Worm (Caenorhabditis elegans) whole organism, L4 larva: ENCODE measurements around the gene srx-84.

Source experiments
- F26F4.8 ChIP-seq: fragments of 200-800 bp; sonication (Bioruptor generic); conservative IDR thresholded peaks from 2 replicates; pipeline ENCODE4 v1.3.6; 2022; ENCODE audit warnings: missing genetic modification characterization, missing compliant biosample characterization
- F44E2.7 ChIP-seq: fragments of 200-800 bp; sonication (Bioruptor generic); IDR thresholded peaks from 2 replicates; pipeline ENCODE4 v2.1.2; 2022; ENCODE audit warnings: missing genetic modification characterization, missing compliant biosample characterization
- F49E8.2 ChIP-seq: sonication (generic microtip); optimal IDR thresholded peaks from 2 replicates; lab custom pipeline; 2016; ENCODE audit warnings: missing compliant biosample characterization, mild to moderate bottlenecking, missing genetic modification characterization, borderline replicate concordance
- R02D3.7 ChIP-seq: fragments of 150-350 bp; sonication (generic microtip); optimal IDR thresholded peaks from 3 replicates; lab custom pipeline; 2014; ENCODE audit warnings: missing biosample characterization, missing genetic modification characterization
- T26A8.4 ChIP-seq: fragments of 200-800 bp; sonication (Bioruptor generic); IDR thresholded peaks from 2 replicates; pipeline ENCODE4 v1.3.6; 2022; ENCODE audit warnings: missing genetic modification characterization, missing compliant biosample characterization
- Y48G9A.11 ChIP-seq: fragments of 200-800 bp; sonication (Bioruptor generic); IDR thresholded peaks from 2 replicates; pipeline ENCODE4 v1.3.6; 2022; ENCODE audit warnings: missing genetic modification reagents, missing genetic modification characterization, missing compliant biosample characterization
- Y5F2A.4 ChIP-seq: fragments of 200-800 bp; sonication (Bioruptor generic); optimal IDR thresholded peaks from 2 replicates; lab custom pipeline; 2018; ENCODE audit warnings: mild to moderate bottlenecking, missing genetic modification characterization, missing compliant biosample characterization
- aly-2 ChIP-seq: sonication (generic microtip); optimal IDR thresholded peaks from 2 replicates; lab custom pipeline; 2018; ENCODE audit warnings: missing biosample characterization, missing genetic modification characterization
- ama-1 ChIP-seq: fragments of 150-350 bp; optimal IDR thresholded peaks from 2 replicates; lab custom pipeline; 2014; ENCODE audit warnings: inconsistent platforms, mixed read lengths
- ceh-28 ChIP-seq: fragments of 150-350 bp; optimal IDR thresholded peaks from 2 replicates; lab custom pipeline; 2014; ENCODE audit warnings: missing biosample characterization, missing genetic modification reagents, missing genetic modification characterization
- ceh-32 ChIP-seq: sonication (generic microtip); optimal IDR thresholded peaks from 2 replicates; lab custom pipeline; 2016; ENCODE audit warnings: mild to moderate bottlenecking, missing genetic modification characterization, missing compliant biosample characterization; ENCODE audit not compliant: poor library complexity
- ceh-62 ChIP-seq: sonication (generic microtip); optimal IDR thresholded peaks from 2 replicates; lab custom pipeline; 2017; ENCODE audit warnings: missing biosample characterization, missing genetic modification characterization
- cey-2 ChIP-seq: sonication (generic microtip); optimal IDR thresholded peaks from 3 replicates; lab custom pipeline; 2017; ENCODE audit warnings: missing genetic modification characterization, mild to moderate bottlenecking, missing compliant biosample characterization, antibody characterized with exemption, borderline replicate concordance; ENCODE audit not compliant: insufficient read depth
- ctbp-1 ChIP-seq: fragments of 200-800 bp; sonication (Bioruptor generic); IDR thresholded peaks from 2 replicates; pipeline ENCODE4 v1.3.6; 2022; ENCODE audit warnings: missing genetic modification reagents, missing genetic modification characterization, missing compliant biosample characterization
- daf-12 ChIP-seq: fragments of 150-350 bp; optimal IDR thresholded peaks from 2 replicates; lab custom pipeline; 2014; ENCODE audit warnings: missing biosample characterization, missing genetic modification reagents, missing genetic modification characterization
- daf-19 ChIP-seq: fragments of 200-800 bp; sonication (Bioruptor generic); conservative IDR thresholded peaks from 2 replicates; pipeline ENCODE4 v1.3.6; 2022; ENCODE audit warnings: missing genetic modification characterization, missing compliant biosample characterization
- dmd-8 ChIP-seq: fragments of 200-800 bp; sonication (Bioruptor generic); IDR thresholded peaks from 2 replicates; pipeline ENCODE4 v1.3.6; 2022; ENCODE audit warnings: missing genetic modification characterization, missing compliant biosample characterization
- dve-1 ChIP-seq: sonication (generic microtip); optimal IDR thresholded peaks from 2 replicates; lab custom pipeline; 2017; ENCODE audit warnings: antibody characterized with exemption, mild to moderate bottlenecking, missing genetic modification characterization, missing compliant biosample characterization; ENCODE audit not compliant: insufficient read depth
- egl-27 ChIP-seq: sonication (generic microtip); optimal IDR thresholded peaks from 3 replicates; lab custom pipeline; 2017; ENCODE audit warnings: missing biosample characterization, missing genetic modification reagents, missing genetic modification characterization
- fos-1 ChIP-seq: fragments of 150-350 bp; optimal IDR thresholded peaks from 2 replicates; lab custom pipeline; 2014; ENCODE audit warnings: missing biosample characterization, missing genetic modification characterization
- hlh-11 ChIP-seq: fragments of 200-800 bp; sonication (Bioruptor generic); optimal IDR thresholded peaks from 2 replicates; lab custom pipeline; 2018; ENCODE audit warnings: mild to moderate bottlenecking, missing genetic modification characterization, missing compliant biosample characterization
- hlh-30 ChIP-seq: sonication (generic microtip); optimal IDR thresholded peaks from 2 replicates; lab custom pipeline; 2017; ENCODE audit warnings: antibody characterized with exemption, mild to moderate bottlenecking, missing genetic modification characterization, missing compliant biosample characterization; ENCODE audit not compliant: insufficient read depth
- hmg-1.1 ChIP-seq: fragments of 200-800 bp; sonication (Bioruptor generic); IDR thresholded peaks from 2 replicates; pipeline ENCODE4 v1.3.6; 2022; ENCODE audit warnings: missing genetic modification reagents, missing genetic modification characterization, missing compliant biosample characterization
- lim-7 ChIP-seq: fragments of 200-800 bp; sonication (Bioruptor generic); IDR thresholded peaks from 2 replicates; pipeline ENCODE4 v1.3.6; 2022; ENCODE audit warnings: missing genetic modification characterization, missing compliant biosample characterization
- lin-15B ChIP-seq: fragments of 150-350 bp; sonication (generic microtip); optimal IDR thresholded peaks from 3 replicates; lab custom pipeline; 2014; ENCODE audit warnings: missing biosample characterization, missing genetic modification characterization
- lin-39 ChIP-seq: fragments of 150-350 bp; optimal IDR thresholded peaks from 2 replicates; lab custom pipeline; 2014; ENCODE audit warnings: missing biosample characterization, missing genetic modification reagents, missing genetic modification characterization
- mdl-1 ChIP-seq, 2 experiments: fragments of 150-350 bp in 1 of 2; sonication (generic microtip) in 1 of 2; optimal IDR thresholded peaks; 2 replicates each; lab custom pipeline; 2014 to 2017; ENCODE audit warnings: missing biosample characterization in 2 of 2, missing genetic modification characterization in 2 of 2
- mdt-29 ChIP-seq: fragments of 200-800 bp; sonication (Bioruptor generic); IDR thresholded peaks from 2 replicates; pipeline ENCODE4 v1.3.6; 2022; ENCODE audit warnings: missing genetic modification reagents, missing genetic modification characterization, missing compliant biosample characterization
- mes-2 ChIP-seq: sonication (generic microtip); optimal IDR thresholded peaks from 2 replicates; lab custom pipeline; 2016; ENCODE audit warnings: missing genotype, mild to moderate bottlenecking, missing genetic modification characterization, missing compliant biosample characterization; ENCODE audit not compliant: poor library complexity, severe bottlenecking
- mxl-3 ChIP-seq: fragments of 200-800 bp; sonication (Bioruptor generic); optimal IDR thresholded peaks from 2 replicates; lab custom pipeline; 2018; ENCODE audit warnings: mild to moderate bottlenecking, missing genetic modification characterization, missing compliant biosample characterization
- nhr-102 ChIP-seq: sonication (generic microtip); optimal IDR thresholded peaks from 2 replicates; lab custom pipeline; 2016; ENCODE audit warnings: mild to moderate bottlenecking, missing genetic modification characterization, moderate library complexity, missing compliant biosample characterization
- nhr-111 ChIP-seq: fragments of 200-800 bp; sonication (Bioruptor generic); optimal IDR thresholded peaks from 2 replicates; lab custom pipeline; 2018; ENCODE audit warnings: mild to moderate bottlenecking, missing genetic modification characterization, missing compliant biosample characterization
- nhr-237 ChIP-seq: sonication (generic microtip); optimal IDR thresholded peaks from 2 replicates; lab custom pipeline; 2017; ENCODE audit warnings: missing biosample characterization, missing genetic modification characterization
- nhr-25 ChIP-seq: sonication (generic microtip); optimal IDR thresholded peaks from 2 replicates; lab custom pipeline; 2017; ENCODE audit warnings: missing genetic modification characterization, mild to moderate bottlenecking, missing compliant biosample characterization, antibody characterized with exemption, moderate library complexity, borderline replicate concordance; ENCODE audit not compliant: insufficient read depth
- nhr-42 ChIP-seq: fragments of 200-800 bp; sonication (Bioruptor generic); IDR thresholded peaks from 2 replicates; pipeline ENCODE4 v1.3.6; 2022; ENCODE audit warnings: missing genetic modification characterization, missing compliant biosample characterization
- pha-4 ChIP-seq, 2 experiments: fragments of 150-350 bp in 1 of 2; fragments of 200-800 bp in 1 of 2; sonication (Bioruptor generic) in 1 of 2; IDR thresholded peaks in 1 of 2; optimal IDR thresholded peaks in 1 of 2; 2 replicates each; pipeline versions ENCODE4 v1.3.6 to Lab custom; 2014 to 2022; ENCODE audit warnings: missing genetic modification characterization in 2 of 2, missing genetic modification reagents in 2 of 2, missing biosample characterization in 1 of 2, missing compliant biosample characterization in 1 of 2
- php-3 ChIP-seq: fragments of 200-800 bp; sonication (Bioruptor generic); IDR thresholded peaks from 2 replicates; pipeline ENCODE4 v1.3.6; 2022; ENCODE audit warnings: missing genetic modification reagents, missing genetic modification characterization, missing compliant biosample characterization
- saeg-2 ChIP-seq: fragments of 200-800 bp; sonication (Bioruptor generic); IDR thresholded peaks from 2 replicates; pipeline ENCODE4 v1.3.6; 2022; ENCODE audit warnings: missing genetic modification reagents, missing genetic modification characterization, missing compliant biosample characterization
- sdz-12 ChIP-seq: fragments of 200-800 bp; sonication (Bioruptor generic); optimal IDR thresholded peaks from 2 replicates; lab custom pipeline; 2018; ENCODE audit warnings: mild to moderate bottlenecking, missing genetic modification characterization, missing compliant biosample characterization
- skn-1 ChIP-seq: fragments of 150-350 bp; optimal IDR thresholded peaks from 2 replicates; lab custom pipeline; 2014; ENCODE audit warnings: missing biosample characterization, missing genetic modification characterization
- snpc-1.2 ChIP-seq: fragments of 200-800 bp; sonication (Bioruptor generic); IDR thresholded peaks from 2 replicates; pipeline ENCODE4 v1.3.6; 2022; ENCODE audit warnings: missing genetic modification reagents, missing genetic modification characterization, missing compliant biosample characterization
- snpc-4 ChIP-seq: fragments of 150-350 bp; optimal IDR thresholded peaks from 2 replicates; lab custom pipeline; 2014; ENCODE audit warnings: missing biosample characterization, missing genetic modification characterization
- spr-1 ChIP-seq: sonication (generic microtip); optimal IDR thresholded peaks from 2 replicates; lab custom pipeline; 2016; ENCODE audit warnings: mild to moderate bottlenecking, missing genetic modification characterization, missing compliant biosample characterization
- unc-39 ChIP-seq: sonication (generic microtip); optimal IDR thresholded peaks from 2 replicates; lab custom pipeline; 2017; ENCODE audit warnings: missing biosample characterization, missing genetic modification characterization
- zip-11 ChIP-seq: fragments of 200-800 bp; sonication (Bioruptor generic); IDR thresholded peaks from 2 replicates; pipeline ENCODE4 v1.3.6; 2022; ENCODE audit warnings: missing genetic modification characterization, missing compliant biosample characterization
- ztf-7 ChIP-seq: fragments of 150-350 bp; optimal IDR thresholded peaks from 2 replicates; lab custom pipeline; 2014; ENCODE audit warnings: missing biosample characterization, missing genetic modification characterization

Gene srx-84

DNA sequence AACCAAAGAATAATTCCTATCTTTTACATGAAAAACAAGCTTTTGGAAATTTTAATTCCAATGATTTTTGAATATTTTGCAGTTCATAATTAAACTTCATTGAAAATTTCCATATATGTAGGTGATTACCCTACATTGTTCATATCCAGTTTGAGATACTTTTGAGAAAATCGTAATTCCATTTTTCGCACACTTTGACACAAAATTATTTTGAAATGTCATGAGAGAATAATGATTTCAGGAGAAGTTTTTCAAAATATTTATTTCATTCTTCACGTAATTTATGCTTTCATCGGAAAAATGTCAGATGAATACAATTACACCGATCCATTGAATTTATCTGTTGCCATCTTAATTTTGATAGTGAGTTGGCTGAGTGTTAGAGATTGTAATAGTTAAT is 15.7 kb upstream of the srx-84 start, which contains the start of gene srx-88:
srx-88 (plus strand) TSS at position 301 of the 400 bp plus-strand sequence.
- TF ChIP-seq hmg-1.1 (GFP tag; lab: Robert Waterston, UW), result no peak
- TF ChIP-seq lin-15B (tag; lab: Kevin White, UChicago), result no peak
- TF ChIP-seq R02D3.7 (tag; lab: Kevin White, UChicago), result no peak
- no peak for TF ChIP-seq ceh-28 (tag; lab: Kevin White, UChicago)
- no peak for TF ChIP-seq daf-19 (GFP tag; lab: Robert Waterston, UW)
- TF ChIP-seq aly-2 (tag; lab: Kevin White, UChicago), result no peak
- no peak for TF ChIP-seq zip-11 (GFP tag; lab: Robert Waterston, UW)
- no peak for TF ChIP-seq mxl-3 (GFP tag; lab: Kevin White, UChicago)
- TF ChIP-seq Y48G9A.11 (GFP tag; lab: Robert Waterston, UW), result no peak
- TF ChIP-seq nhr-111 (GFP tag; lab: Kevin White, UChicago), result no peak
- no peak for TF ChIP-seq sdz-12 (GFP tag; lab: Kevin White, UChicago)
- TF ChIP-seq snpc-1.2 (GFP tag; lab: Robert Waterston, UW), result no peak

DNA sequence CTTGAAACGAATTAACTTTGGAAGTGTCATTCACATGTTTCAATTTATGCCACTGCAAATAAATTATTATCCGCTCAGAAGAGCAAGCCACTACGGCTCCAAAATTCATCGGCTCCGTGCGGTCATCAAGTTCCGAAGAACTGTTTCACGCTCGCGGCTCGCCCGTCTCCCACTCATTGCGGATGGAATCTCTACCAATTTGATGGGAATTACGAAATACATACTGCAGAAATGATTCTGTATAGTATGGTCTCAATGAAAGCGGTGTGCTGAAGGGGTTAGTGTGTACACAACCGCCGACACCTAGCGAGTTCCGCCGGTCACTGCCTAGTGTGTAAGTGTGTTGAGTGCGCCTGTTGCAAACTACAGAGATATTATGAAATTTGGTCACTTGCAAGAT is 13.8 kb upstream of the srx-84 start:
- peak; percentile 36 for TF ChIP-seq mxl-3 (GFP tag; lab: Kevin White, UChicago)
- TF ChIP-seq ztf-7 (tag; lab: Kevin White, UChicago), result peak; percentile 2
- TF ChIP-seq egl-27 (tag; lab: Kevin White, UChicago), result no peak
- no peak for TF ChIP-seq unc-39 (tag; lab: Kevin White, UChicago)
- no peak for TF ChIP-seq php-3 (GFP tag; lab: Robert Waterston, UW)
- no peak for TF ChIP-seq skn-1 (tag; lab: Kevin White, UChicago)
- no peak for TF ChIP-seq spr-1 (tag; lab: Kevin White, UChicago)
- no peak for TF ChIP-seq Y5F2A.4
- TF ChIP-seq nhr-102, result no peak
- no peak for TF ChIP-seq fos-1
- no peak for TF ChIP-seq cey-2 (tag; lab: Kevin White, UChicago)
- no peak for TF ChIP-seq daf-12 (tag; lab: Kevin White, UChicago)
- no peak for TF ChIP-seq lim-7 (GFP tag; lab: Robert Waterston, UW)
- no peak for TF ChIP-seq hlh-30
- no peak for TF ChIP-seq lin-39 (tag; lab: Kevin White, UChicago)
- no peak for TF ChIP-seq F44E2.7 (GFP tag; lab: Robert Waterston, UW)
- TF ChIP-seq ceh-62 (tag; lab: Kevin White, UChicago), result no peak
- no peak for TF ChIP-seq mdt-29 (GFP tag; lab: Robert Waterston, UW)
- TF ChIP-seq F26F4.8, result no peak
- TF ChIP-seq daf-19 (GFP tag; lab: Robert Waterston, UW), result no peak
- no peak for TF ChIP-seq mes-2
- 0 out of 2 replicates have a peak, but pooled peaks have one; percentile 34 for TF ChIP-seq pha-4 (GFP tag; IDR thresholded peaks at IDR 0.05; lab: Robert Waterston, UW)
- no peak for TF ChIP-seq pha-4 (tag; optimal IDR thresholded peaks at IDR 0.05; lab: Kevin White, UChicago)
- TF ChIP-seq snpc-4 (tag; lab: Kevin White, UChicago), result peak; percentile 83
- TF ChIP-seq ceh-32, result no peak
- no peak for TF ChIP-seq nhr-42
- TF ChIP-seq ama-1 (lab: Kevin White, UChicago), result no peak
- TF ChIP-seq nhr-25 (tag; lab: Kevin White, UChicago), result no peak
- no peak for TF ChIP-seq ctbp-1 (GFP tag; lab: Robert Waterston, UW)
- no peak for TF ChIP-seq zip-11 (GFP tag; lab: Robert Waterston, UW)
- TF ChIP-seq F49E8.2 (tag; lab: Kevin White, UChicago), result peak; percentile 73
- 0 out of 2 replicates have a peak, but pooled peaks have one; percentile 25 for TF ChIP-seq saeg-2
- no peak for TF ChIP-seq lin-15B (tag; lab: Kevin White, UChicago)
- TF ChIP-seq dve-1 (tag; lab: Kevin White, UChicago), result no peak
- no peak for TF ChIP-seq hlh-11 (tag; lab: Kevin White, UChicago)
- no peak for TF ChIP-seq T26A8.4 (GFP tag; lab: Robert Waterston, UW)
- no peak for TF ChIP-seq mdl-1 (tag; optimal IDR thresholded peaks at IDR 0.05; lab: Kevin White, UChicago)
- TF ChIP-seq nhr-237 (tag; lab: Kevin White, UChicago), result no peak
- TF ChIP-seq dmd-8 (GFP tag; lab: Robert Waterston, UW), result no peak
